Fruit fly (Drosophila melanogaster) whole organism, embryonic: ENCODE data around the gene CG6607.

Source experiments
- CG10147 ChIP-seq: fragments of 200-800 bp; sonication (Bioruptor generic); optimal IDR thresholded peaks from 2 replicates; lab custom pipeline; 2019; ENCODE audit warnings: missing biosample characterization, mild to moderate bottlenecking, missing genetic modification characterization, moderate library complexity
- CG10267 ChIP-seq: fragments of 200-800 bp; sonication (Bioruptor generic); optimal IDR thresholded peaks from 2 replicates; lab custom pipeline; 2018; ENCODE audit warnings: missing biosample characterization, mild to moderate bottlenecking, missing genetic modification characterization, moderate library complexity
- CG10462 ChIP-seq: fragments of 200-800 bp; sonication (Bioruptor generic); optimal IDR thresholded peaks from 2 replicates; lab custom pipeline; 2016; ENCODE audit warnings: missing biosample characterization, missing genetic modification characterization
- CG10543 ChIP-seq: fragments of 200-800 bp; sonication (Bioruptor generic); optimal IDR thresholded peaks from 3 replicates; lab custom pipeline; 2017; ENCODE audit warnings: missing biosample characterization, mild to moderate bottlenecking, missing genetic modification characterization, moderate library complexity
- CG11398 ChIP-seq: fragments of 200-800 bp; sonication (Bioruptor generic); optimal IDR thresholded peaks from 2 replicates; lab custom pipeline; 2016; ENCODE audit warnings: missing biosample characterization, missing genetic modification characterization
- CG12155 ChIP-seq: fragments of 200-800 bp; sonication (Bioruptor generic); optimal IDR thresholded peaks from 3 replicates; lab custom pipeline; 2016; ENCODE audit warnings: missing biosample characterization, missing genetic modification characterization
- CG14710 ChIP-seq: fragments of 200-800 bp; sonication (Bioruptor generic); optimal IDR thresholded peaks from 3 replicates; lab custom pipeline; 2019; ENCODE audit warnings: missing biosample characterization, mild to moderate bottlenecking, missing genetic modification characterization, moderate library complexity
- CG14860 ChIP-seq: fragments of 200-800 bp; sonication (Bioruptor generic); IDR thresholded peaks from 3 replicates; pipeline ENCODE4 v1.3.6; 2022; ENCODE audit warnings: missing biosample characterization, missing genetic modification characterization; ENCODE audit not compliant: partially characterized antibody
- CG14965 ChIP-seq: fragments of 200-800 bp; sonication (Bioruptor generic); optimal IDR thresholded peaks from 2 replicates; lab custom pipeline; 2016; ENCODE audit warnings: missing biosample characterization, missing genetic modification characterization, borderline replicate concordance
- CG15514 ChIP-seq: fragments of 200-800 bp; sonication (Bioruptor generic); optimal IDR thresholded peaks from 3 replicates; lab custom pipeline; 2017; ENCODE audit warnings: missing biosample characterization, missing genetic modification characterization, mild to moderate bottlenecking, moderate library complexity, missing genetic modification reagents
- CG2116 ChIP-seq: fragments of 200-800 bp; sonication (Bioruptor generic); optimal IDR thresholded peaks from 3 replicates; lab custom pipeline; 2018; ENCODE audit warnings: missing biosample characterization, mild to moderate bottlenecking, missing genetic modification characterization
- CG2712 ChIP-seq: fragments of 200-800 bp; optimal IDR thresholded peaks from 3 replicates; lab custom pipeline; 2019; ENCODE audit warnings: missing biosample characterization, mild to moderate bottlenecking, missing genetic modification characterization, moderate library complexity
- CG32772 ChIP-seq: fragments of 200-800 bp; sonication (Bioruptor generic); IDR thresholded peaks from 2 replicates; pipeline ENCODE4 v1.3.6; 2022; ENCODE audit warnings: missing biosample characterization, missing genetic modification characterization
- CG3847 ChIP-seq: fragments of 200-800 bp; sonication (Bioruptor generic); IDR thresholded peaks from 2 replicates; pipeline ENCODE4 v1.3.6; 2022; ENCODE audit warnings: missing biosample characterization, missing genetic modification characterization
- CG6654 ChIP-seq: fragments of 200-800 bp; sonication (Bioruptor generic); optimal IDR thresholded peaks from 2 replicates; lab custom pipeline; 2017; ENCODE audit warnings: missing biosample characterization, mild to moderate bottlenecking, missing genetic modification characterization
- CG6813 ChIP-seq: fragments of 200-800 bp; sonication (Bioruptor generic); optimal IDR thresholded peaks from 2 replicates; lab custom pipeline; 2017; ENCODE audit warnings: missing biosample characterization, missing genetic modification characterization, mild to moderate bottlenecking, moderate library complexity, missing genetic modification reagents
- CG8089 ChIP-seq: fragments of 200-800 bp; sonication (Bioruptor generic); optimal IDR thresholded peaks from 3 replicates; lab custom pipeline; 2016; ENCODE audit warnings: missing biosample characterization, missing genetic modification characterization
- CG8290 ChIP-seq, 3 experiments: fragments of 200-800 bp; sonication (Bioruptor generic); optimal IDR thresholded peaks; 2 replicates each; lab custom pipeline; 2016 to 2019; ENCODE audit warnings: missing biosample characterization in 3 of 3, missing genetic modification characterization in 3 of 3, mild to moderate bottlenecking in 2 of 3, moderate library complexity in 1 of 3
- CG9797 ChIP-seq: fragments of 200-800 bp; sonication (Bioruptor generic); optimal IDR thresholded peaks from 3 replicates; lab custom pipeline; 2018; ENCODE audit warnings: missing biosample characterization, mild to moderate bottlenecking, missing genetic modification characterization
- CG9932 ChIP-seq: fragments of 200-800 bp; sonication (Bioruptor generic); IDR thresholded peaks from 2 replicates; pipeline ENCODE4 v1.3.6; 2022; ENCODE audit warnings: missing biosample characterization, missing genetic modification characterization
- Dp ChIP-seq: fragments of 200-800 bp; sonication (Bioruptor generic); optimal IDR thresholded peaks from 2 replicates; lab custom pipeline; 2018; ENCODE audit warnings: missing biosample characterization, mild to moderate bottlenecking, missing genetic modification characterization, moderate library complexity
- E2f2 ChIP-seq: fragments of 200-800 bp; sonication (Bioruptor generic); IDR thresholded peaks from 2 replicates; pipeline ENCODE4 v1.3.6; 2022; ENCODE audit warnings: missing biosample characterization, missing genetic modification characterization
- Elba2 ChIP-seq: fragments of 200-800 bp; sonication (Bioruptor generic); optimal IDR thresholded peaks from 3 replicates; lab custom pipeline; 2016; ENCODE audit warnings: missing biosample characterization, missing genetic modification characterization
- HmgZ ChIP-seq: fragments of 200-800 bp; sonication (Bioruptor generic); optimal IDR thresholded peaks from 2 replicates; lab custom pipeline; 2018; ENCODE audit warnings: missing biosample characterization, mild to moderate bottlenecking, missing genetic modification characterization
- Hmr ChIP-seq: fragments of 200-800 bp; sonication (Bioruptor generic); optimal IDR thresholded peaks from 3 replicates; lab custom pipeline; 2017; ENCODE audit warnings: mild to moderate bottlenecking, missing biosample characterization, missing genetic modification reagents, missing genetic modification characterization
- Hr39 ChIP-seq: fragments of >200 bp; optimal IDR thresholded peaks from 2 replicates; lab custom pipeline; 2017
- MBD-R2 ChIP-seq: fragments of 200-800 bp; sonication (Bioruptor generic); IDR thresholded peaks from 2 replicates; pipeline ENCODE4 v1.3.6; 2022; ENCODE audit warnings: missing biosample characterization, missing genetic modification characterization
- Med ChIP-seq: fragments of 200-800 bp; sonication (Bioruptor generic); peaks from one replicate; lab custom pipeline; 2016; ENCODE audit warnings: missing biosample characterization, missing genetic modification characterization, mild to moderate bottlenecking, inconsistent platforms, moderate library complexity
- Ptx1 ChIP-seq: fragments of 200-800 bp; sonication (Bioruptor generic); IDR thresholded peaks from 2 replicates; pipeline ENCODE4 v1.3.6; 2022; ENCODE audit warnings: missing biosample characterization, missing genetic modification characterization
- Sin3A ChIP-seq: fragments of >200 bp; optimal IDR thresholded peaks from 2 replicates; lab custom pipeline; 2018
- Vsx1 ChIP-seq: fragments of 200-800 bp; sonication (Bioruptor generic); optimal IDR thresholded peaks from 2 replicates; lab custom pipeline; 2017; ENCODE audit warnings: missing biosample characterization, mild to moderate bottlenecking, missing genetic modification characterization, missing genetic modification reagents
- YL-1 ChIP-seq: fragments of 200-800 bp; sonication (Bioruptor generic); optimal IDR thresholded peaks from 3 replicates; lab custom pipeline; 2017; ENCODE audit warnings: missing biosample characterization, mild to moderate bottlenecking, missing genetic modification characterization
- ato ChIP-seq: fragments of 200-800 bp; sonication (Bioruptor generic); IDR thresholded peaks from 2 replicates; pipeline ENCODE4 v1.3.6; 2022; ENCODE audit warnings: missing biosample characterization, missing genetic modification characterization; ENCODE audit not compliant: partially characterized antibody
- bbx ChIP-seq: fragments of 200-800 bp; sonication (Bioruptor generic); IDR thresholded peaks from 2 replicates; pipeline ENCODE4 v1.3.6; 2022; ENCODE audit warnings: missing biosample characterization, missing genetic modification characterization; ENCODE audit not compliant: partially characterized antibody
- dimm ChIP-seq: fragments of 200-800 bp; sonication (Bioruptor generic); IDR thresholded peaks from 2 replicates; pipeline ENCODE4 v1.3.6; 2022; ENCODE audit warnings: missing biosample characterization, missing genetic modification characterization
- emc ChIP-seq: fragments of 200-800 bp; sonication (Bioruptor generic); optimal IDR thresholded peaks from 2 replicates; lab custom pipeline; 2016; ENCODE audit warnings: missing biosample characterization, missing genetic modification characterization
- hb ChIP-seq: fragments of 200-800 bp; sonication (Bioruptor generic); IDR thresholded peaks from 3 replicates; pipeline ENCODE4 v1.3.6; 2022; ENCODE audit warnings: missing biosample characterization, missing genetic modification characterization; ENCODE audit not compliant: partially characterized antibody
- hbn ChIP-seq: fragments of 200-800 bp; sonication (Bioruptor generic); IDR thresholded peaks from 2 replicates; pipeline ENCODE4 v1.3.6; 2022; ENCODE audit warnings: missing biosample characterization, missing genetic modification characterization; ENCODE audit not compliant: partially characterized antibody
- hkb ChIP-seq, 2 experiments: fragments of 200-800 bp in 1 of 2; fragments of >200 bp in 1 of 2; sonication (Bioruptor generic) in 1 of 2; IDR thresholded peaks in 1 of 2; optimal IDR thresholded peaks in 1 of 2; 2 replicates each; pipeline versions ENCODE4 v1.3.6 to Lab custom; 2017 to 2022; ENCODE audit warnings: missing biosample characterization in 1 of 2, missing genetic modification characterization in 1 of 2
- hth ChIP-seq: fragments of >200 bp; optimal IDR thresholded peaks from 2 replicates; lab custom pipeline; 2017; ENCODE audit warnings: inconsistent platforms
- knrl ChIP-seq: fragments of 200-800 bp; sonication (Bioruptor generic); IDR thresholded peaks from 3 replicates; pipeline ENCODE4 v1.3.6; 2022; ENCODE audit warnings: missing biosample characterization, missing genetic modification characterization; ENCODE audit not compliant: partially characterized antibody
- lilli ChIP-seq: fragments of 200-800 bp; sonication (Bioruptor generic); optimal IDR thresholded peaks from 3 replicates; lab custom pipeline; 2016; ENCODE audit warnings: missing biosample characterization, missing genetic modification characterization
- pzg ChIP-seq: fragments of 200-800 bp; sonication (Bioruptor generic); optimal IDR thresholded peaks from 3 replicates; lab custom pipeline; 2018; ENCODE audit warnings: missing biosample characterization, mild to moderate bottlenecking, missing genetic modification characterization, moderate library complexity
- ranshi ChIP-seq: fragments of 200-800 bp; sonication (Bioruptor generic); IDR thresholded peaks from 2 replicates; pipeline ENCODE4 v1.3.6; 2022; ENCODE audit warnings: missing biosample characterization, missing genetic modification characterization
- sna ChIP-seq: fragments of 200-800 bp; sonication (Bioruptor generic); IDR thresholded peaks from 2 replicates; pipeline ENCODE4 v1.3.6; 2022; ENCODE audit warnings: missing biosample characterization, missing genetic modification characterization; ENCODE audit not compliant: partially characterized antibody
- tx ChIP-seq: fragments of 200-800 bp; sonication (Bioruptor generic); optimal IDR thresholded peaks from 2 replicates; lab custom pipeline; 2016; ENCODE audit warnings: missing biosample characterization, missing genetic modification characterization
- usp ChIP-seq: fragments of >200 bp; optimal IDR thresholded peaks from 2 replicates; lab custom pipeline; 2017; ENCODE audit warnings: missing biosample characterization, missing genetic modification characterization
- vnd ChIP-seq: fragments of 200-800 bp; sonication (Bioruptor generic); IDR thresholded peaks from 3 replicates; pipeline ENCODE4 v1.3.6; 2022; ENCODE audit warnings: missing biosample characterization, missing genetic modification characterization; ENCODE audit not compliant: partially characterized antibody
- wek ChIP-seq: fragments of 200-800 bp; sonication (Bioruptor generic); optimal IDR thresholded peaks from 3 replicates; lab custom pipeline; 2018; ENCODE audit warnings: missing biosample characterization, mild to moderate bottlenecking, missing genetic modification characterization, moderate library complexity
- yki ChIP-seq: fragments of >200 bp; optimal IDR thresholded peaks from 3 replicates; lab custom pipeline; 2018

CG6607 gene

dm6 chr3R:24530328-24530727 is 2.5 kb downstream of the CG6607 start, which contains the start of the genes CG13623 and ana1 (continued):
- TF ChIP-seq CG12155 (GFP tag; lab: Kevin White, UChicago) (no peak), CG10462 (GFP tag; lab: Kevin White, UChicago) (no peak), tx (GFP tag; lab: Kevin White, UChicago) (no peak), ato (0 out of 2 replicates have a peak, but pooled peaks have one; percentile 15), CG8089 (no peak), knrl (GFP tag; lab: Robert Waterston, UW) (peak; percentile 53; the same call in 2 of the 3 replicates), usp (GFP tag; lab: Kevin White, UChicago) (no peak), YL-1 (peak; percentile 80), Elba2 (GFP tag; lab: Kevin White, UChicago) (peak; percentile 51), CG32772 (GFP tag; lab: Robert Waterston, UW) (no peak), hb (GFP tag; lab: Robert Waterston, UW) (0 out of 3 replicates have a peak, but pooled peaks have one; percentile 57), wek (no peak), CG3847 (GFP tag; lab: Robert Waterston, UW) (peak; percentile 27; the same call in 1 of the 2 replicates), hth (lab: Kevin White, UChicago) (no peak), lilli (GFP tag; lab: Kevin White, UChicago) (no peak), dimm (GFP tag; lab: Robert Waterston, UW) (no peak), hkb (optimal IDR thresholded peaks at IDR 0.05; lab: Kevin White, UChicago) (peak; percentile 20), hkb (GFP tag; IDR thresholded peaks at IDR 0.05; lab: Robert Waterston, UW) (no peak), vnd (GFP tag; lab: Robert Waterston, UW) (0 out of 3 replicates have a peak, but pooled peaks have one; percentile 37), HmgZ (peak; percentile 1), CG14710 (tag; lab: Kevin White, UChicago) (peak; percentile 71), CG11398 (no peak), yki (no peak), Ptx1 (GFP tag; lab: Robert Waterston, UW) (no peak), CG8290 (GFP tag; optimal IDR thresholded peaks at IDR 0.05; lab: Kevin White, UChicago) (no peak), CG8290 (tag; optimal IDR thresholded peaks at IDR 0.05; lab: Kevin White, UChicago) (no peak), Dp (GFP tag; lab: Kevin White, UChicago) (peak; percentile 78), E2f2 (GFP tag; lab: Robert Waterston, UW) (peak; percentile 85), MBD-R2 (GFP tag; lab: Robert Waterston, UW) (peak; percentile 76), ranshi (GFP tag; lab: Robert Waterston, UW) (no peak), CG14860 (GFP tag; lab: Robert Waterston, UW) (peak; percentile 38; the same call in 1 of the 3 replicates), CG14965 (no peak), hbn (peak; percentile 44; the same call in 1 of the 2 replicates), CG2116 (GFP tag; lab: Kevin White, UChicago) (peak; percentile 68), CG6654 (no peak), CG10543 (no peak), emc (no peak), CG9932 (no peak), Vsx1 (GFP tag; lab: Kevin White, UChicago) (no peak), CG10147 (no peak), Med (GFP tag; lab: Kevin White, UChicago) (peak; percentile 55), bbx (GFP tag; lab: Robert Waterston, UW) (peak; percentile 40; the same call in 1 of the 2 replicates), Hr39 (no peak), CG2712 (tag; lab: Kevin White, UChicago) (no peak), CG10267 (tag; lab: Kevin White, UChicago) (peak; percentile 49), Sin3A (lab: Kevin White, UChicago) (peak; percentile 70), CG15514 (peak; percentile 45), CG6813 (GFP tag; lab: Kevin White, UChicago) (no peak), sna (peak; percentile 49; the same call in 1 of the 2 replicates), CG9797 (GFP tag; lab: Kevin White, UChicago) (peak; percentile 88), Hmr (GFP tag; lab: Kevin White, UChicago) (no peak), pzg (GFP tag; lab: Kevin White, UChicago) (peak; percentile 79)
